Worm (Caenorhabditis elegans) whole organism, L3 larva: Measurements from ENCODE around the gene C39D10.1.

Experiments
- R02D3.7 ChIP-seq: fragments of 150-350 bp; optimal IDR thresholded peaks from 2 replicates; lab custom pipeline; 2014; ENCODE audit warnings: missing biosample characterization, missing genetic modification characterization
- ceh-28 ChIP-seq: fragments of 150-350 bp; optimal IDR thresholded peaks from 2 replicates; lab custom pipeline; 2014; ENCODE audit warnings: missing biosample characterization, missing genetic modification reagents, missing genetic modification characterization
- ceh-82 ChIP-seq: fragments of 150-350 bp; optimal IDR thresholded peaks from 2 replicates; lab custom pipeline; 2014; ENCODE audit warnings: missing biosample characterization, missing genetic modification characterization
- ceh-9 ChIP-seq: sonication (generic microtip); optimal IDR thresholded peaks from 2 replicates; lab custom pipeline; 2018; ENCODE audit warnings: missing biosample characterization, missing genetic modification characterization
- egl-27 ChIP-seq: sonication (generic microtip); optimal IDR thresholded peaks from 4 replicates; lab custom pipeline; 2017; ENCODE audit warnings: missing biosample characterization, missing genetic modification reagents, missing genetic modification characterization
- lin-15B ChIP-seq: fragments of 150-350 bp; optimal IDR thresholded peaks from 2 replicates; lab custom pipeline; 2014; ENCODE audit warnings: missing biosample characterization, missing genetic modification characterization
- mdl-1 ChIP-seq: fragments of 150-350 bp; optimal IDR thresholded peaks from 2 replicates; lab custom pipeline; 2014; ENCODE audit warnings: missing biosample characterization, missing genetic modification characterization
- unc-39 ChIP-seq: sonication (generic microtip); optimal IDR thresholded peaks from 4 replicates; lab custom pipeline; 2017; ENCODE audit warnings: missing biosample characterization, missing genetic modification characterization
- unc-62 ChIP-seq: fragments of 150-350 bp; sonication (generic microtip); optimal IDR thresholded peaks from 4 replicates; lab custom pipeline; 2014; ENCODE audit warnings: missing biosample characterization, missing genetic modification reagents, missing genetic modification characterization
- zag-1 ChIP-seq: fragments of 150-350 bp; optimal IDR thresholded peaks from 2 replicates; lab custom pipeline; 2014; ENCODE audit warnings: missing biosample characterization, missing genetic modification characterization

DNA sequence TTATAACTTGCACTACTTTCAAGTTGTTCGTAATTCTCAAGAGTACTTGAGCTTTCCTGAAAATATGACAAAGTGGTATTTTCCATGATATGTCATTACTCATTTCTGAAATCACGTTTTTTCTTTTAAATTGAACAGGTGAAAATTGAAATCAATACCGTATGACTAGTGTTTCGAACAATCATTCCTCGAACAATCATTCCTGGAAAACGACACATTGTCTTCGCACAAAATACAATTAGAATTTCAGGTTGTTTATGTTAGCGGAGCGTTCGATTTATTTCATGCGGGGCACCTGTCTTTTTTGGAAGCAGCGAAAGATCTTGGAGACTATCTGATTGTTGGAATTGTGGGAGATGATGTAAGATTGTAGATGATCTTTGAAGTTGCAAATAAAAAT lies 20.6 kb upstream of the C39D10.1 start:
- TF ChIP-seq lin-15B (no peak), R02D3.7 (tag; lab: Kevin White, UChicago) (no peak), unc-62 (GFP tag; lab: Kevin White, UChicago) (no peak), mdl-1 (tag; lab: Kevin White, UChicago) (no peak), egl-27 (tag; lab: Kevin White, UChicago) (no peak), ceh-82 (tag; lab: Kevin White, UChicago) (no peak), ceh-28 (tag; lab: Kevin White, UChicago) (no peak), zag-1 (tag; lab: Kevin White, UChicago) (no peak), ceh-9 (tag; lab: Kevin White, UChicago) (no peak), unc-39 (tag; lab: Kevin White, UChicago) (no peak)
